Worm (Caenorhabditis elegans) whole organism, L2 larva: Measurements from ENCODE around the gene trm-1.

Source experiments
- ZK546.5 ChIP-seq: sonication (generic microtip); optimal IDR thresholded peaks from 2 replicates; lab custom pipeline; 2017; ENCODE audit warnings: missing biosample characterization, missing genetic modification characterization
- blmp-1 ChIP-seq: sonication (generic microtip); optimal IDR thresholded peaks from 2 replicates; lab custom pipeline; 2017; ENCODE audit warnings: missing genetic modification characterization, mild to moderate bottlenecking, missing compliant biosample characterization, antibody characterized with exemption, moderate library complexity; ENCODE audit not compliant: insufficient read depth
- elt-3 ChIP-seq: sonication (generic microtip); optimal IDR thresholded peaks from 2 replicates; lab custom pipeline; 2017; ENCODE audit warnings: missing biosample characterization, missing genetic modification characterization
- mdl-1 ChIP-seq, 2 experiments: fragments of 150-350 bp in 1 of 2; sonication (generic microtip) in 1 of 2; optimal IDR thresholded peaks; 2 replicates each; lab custom pipeline; 2017; ENCODE audit warnings: missing biosample characterization in 2 of 2, missing genetic modification characterization in 2 of 2
- nhr-237 ChIP-seq: fragments of 150-350 bp; optimal IDR thresholded peaks from 2 replicates; lab custom pipeline; 2014; ENCODE audit warnings: missing biosample characterization, missing genetic modification characterization
- nhr-77 ChIP-seq: fragments of 150-350 bp; optimal IDR thresholded peaks from 2 replicates; lab custom pipeline; 2014; ENCODE audit warnings: missing biosample characterization, missing genetic modification characterization
- unc-55 ChIP-seq: fragments of 150-350 bp; sonication (generic microtip); optimal IDR thresholded peaks from 3 replicates; lab custom pipeline; 2014; ENCODE audit warnings: missing biosample characterization, missing genetic modification reagents, missing genetic modification characterization
- unc-62 ChIP-seq: fragments of 150-350 bp; optimal IDR thresholded peaks from 2 replicates; lab custom pipeline; 2014; ENCODE audit warnings: missing biosample characterization, missing genetic modification reagents, missing genetic modification characterization
- ztf-11 ChIP-seq: sonication (generic microtip); optimal IDR thresholded peaks from 2 replicates; lab custom pipeline; 2017; ENCODE audit warnings: missing biosample characterization, missing genetic modification characterization

DNA sequence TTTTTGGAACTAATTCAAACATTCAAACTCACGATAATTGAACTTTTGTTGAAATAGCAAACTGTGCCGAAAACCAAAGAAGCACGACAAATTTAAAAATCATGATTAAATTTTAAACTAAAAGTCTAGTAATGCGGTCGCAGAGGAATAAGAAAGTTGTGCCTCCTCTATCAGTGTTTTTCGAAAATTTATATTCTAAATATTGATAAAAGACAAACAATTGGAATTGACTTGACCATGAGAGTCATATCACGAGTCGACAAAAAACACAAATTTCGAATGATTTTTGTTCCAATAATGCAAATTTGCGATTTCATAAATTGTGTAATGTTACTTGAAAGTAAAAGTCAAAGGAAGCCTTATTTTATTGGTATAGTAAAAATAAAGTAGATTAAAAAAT lies 24.7 kb downstream of the trm-1 start, which contains the start of gene cest-1.2:
- TF ChIP-seq nhr-77 (no peak), ZK546.5 (tag; lab: Kevin White, UChicago) (no peak), ztf-11 (tag; lab: Kevin White, UChicago) (no peak), nhr-237 (tag; lab: Kevin White, UChicago) (no peak), blmp-1 (tag; lab: Kevin White, UChicago) (no peak), unc-62 (GFP tag; lab: Kevin White, UChicago) (no peak), elt-3 (no peak), mdl-1 (tag; optimal IDR thresholded peaks at IDR 0.05; lab: Kevin White, UChicago) (no peak), unc-55 (GFP tag; lab: Kevin White, UChicago) (no peak)
